Worm (Caenorhabditis elegans) whole organism, L3 larva: ENCODE measurements around the gene fbxa-158.
A peak's percentile ranks its signal among the peaks of the same experiment; 100 is the strongest.
"Not testable (repeated sequence)": the region's sequence is repeated elsewhere in the genome, so short reads cannot be mapped to it uniquely, and the experiment has no call there.

Experiments
- R02D3.7 ChIP-seq: fragments of 150-350 bp; optimal IDR thresholded peaks from 2 replicates; lab custom pipeline; 2014; ENCODE audit warnings: missing biosample characterization, missing genetic modification characterization
- ZK546.5 ChIP-seq: sonication (generic microtip); optimal IDR thresholded peaks from 2 replicates; lab custom pipeline; 2017; ENCODE audit warnings: missing biosample characterization, missing genetic modification characterization
- aly-2 ChIP-seq: fragments of 150-350 bp; optimal IDR thresholded peaks from 2 replicates; lab custom pipeline; 2014; ENCODE audit warnings: missing biosample characterization, missing genetic modification characterization
- ama-1 ChIP-seq: fragments of 150-350 bp; optimal IDR thresholded peaks from 2 replicates; lab custom pipeline; 2018
- ceh-16 ChIP-seq: sonication (generic microtip); optimal IDR thresholded peaks from 2 replicates; lab custom pipeline; 2017; ENCODE audit warnings: missing biosample characterization, missing genetic modification characterization
- ceh-9 ChIP-seq: sonication (generic microtip); optimal IDR thresholded peaks from 2 replicates; lab custom pipeline; 2018; ENCODE audit warnings: missing biosample characterization, missing genetic modification characterization
- daf-12 ChIP-seq: fragments of 150-350 bp; optimal IDR thresholded peaks from 2 replicates; lab custom pipeline; 2014; ENCODE audit warnings: missing biosample characterization, missing genetic modification reagents, missing genetic modification characterization
- egl-5 ChIP-seq: fragments of 150-350 bp; optimal IDR thresholded peaks from 2 replicates; lab custom pipeline; 2017; ENCODE audit warnings: missing biosample characterization, missing genetic modification reagents, missing genetic modification characterization, inconsistent platforms
- elt-2 ChIP-seq: sonication (generic microtip); optimal IDR thresholded peaks from 2 replicates; lab custom pipeline; 2016; ENCODE audit warnings: missing genetic modification reagents, mild to moderate bottlenecking, missing genetic modification characterization, missing compliant biosample characterization
- elt-3 ChIP-seq, 3 experiments: fragments of 150-350 bp in 1 of 3; sonication (generic microtip) in 2 of 3; optimal IDR thresholded peaks; 2 replicates in 2 of 3; 4 replicates in 1 of 3; lab custom pipeline; 2014 to 2017; ENCODE audit warnings: missing biosample characterization in 3 of 3, missing genetic modification characterization in 3 of 3
- eor-1 ChIP-seq, 2 experiments: fragments of 150-350 bp; optimal IDR thresholded peaks; 2 replicates each; lab custom pipeline; 2014 to 2018; ENCODE audit warnings: missing biosample characterization in 2 of 2, missing genetic modification characterization in 2 of 2
- fkh-10 ChIP-seq: sonication (generic microtip); optimal IDR thresholded peaks from 2 replicates; lab custom pipeline; 2017; ENCODE audit warnings: missing biosample characterization, missing genetic modification reagents, missing genetic modification characterization
- fkh-2 ChIP-seq: fragments of 150-350 bp; optimal IDR thresholded peaks from 2 replicates; lab custom pipeline; 2014; ENCODE audit warnings: missing biosample characterization, missing genetic modification reagents, missing genetic modification characterization
- fos-1 ChIP-seq: fragments of 150-350 bp; optimal IDR thresholded peaks from 2 replicates; lab custom pipeline; 2014; ENCODE audit warnings: missing biosample characterization, missing genetic modification characterization
- jun-1 ChIP-seq: fragments of 150-350 bp; optimal IDR thresholded peaks from 2 replicates; lab custom pipeline; 2014; ENCODE audit warnings: missing biosample characterization, missing genetic modification reagents, missing genetic modification characterization
- lin-39 ChIP-seq: fragments of 150-350 bp; optimal IDR thresholded peaks from 2 replicates; lab custom pipeline; 2018; ENCODE audit warnings: missing biosample characterization, missing genetic modification reagents, missing genetic modification characterization
- lsy-12 ChIP-seq: sonication (generic microtip); optimal IDR thresholded peaks from 2 replicates; lab custom pipeline; 2016; ENCODE audit warnings: mild to moderate bottlenecking, missing genetic modification characterization, missing compliant biosample characterization
- mml-1 ChIP-seq: fragments of 150-350 bp; sonication (generic microtip); optimal IDR thresholded peaks from 3 replicates; lab custom pipeline; 2014; ENCODE audit warnings: missing biosample characterization, missing genetic modification characterization
- nfya-1 ChIP-seq: sonication (generic microtip); optimal IDR thresholded peaks from 2 replicates; lab custom pipeline; 2017; ENCODE audit warnings: missing genetic modification characterization, mild to moderate bottlenecking, missing compliant biosample characterization, antibody characterized with exemption, moderate library complexity; ENCODE audit not compliant: insufficient read depth
- nhr-11 ChIP-seq: fragments of 150-350 bp; optimal IDR thresholded peaks from 2 replicates; lab custom pipeline; 2014; ENCODE audit warnings: missing biosample characterization, missing genetic modification characterization
- nhr-12 ChIP-seq: fragments of 150-350 bp; optimal IDR thresholded peaks from 2 replicates; lab custom pipeline; 2014; ENCODE audit warnings: missing biosample characterization, missing genetic modification characterization
- nhr-23 ChIP-seq: fragments of 150-350 bp; optimal IDR thresholded peaks from 2 replicates; lab custom pipeline; 2014; ENCODE audit warnings: missing biosample characterization, missing genetic modification reagents, missing genetic modification characterization
- nhr-25 ChIP-seq: sonication (generic microtip); optimal IDR thresholded peaks from 2 replicates; lab custom pipeline; 2017; ENCODE audit warnings: missing biosample characterization, missing genetic modification characterization
- nhr-28 ChIP-seq: fragments of 150-350 bp; optimal IDR thresholded peaks from 2 replicates; lab custom pipeline; 2014; ENCODE audit warnings: missing biosample characterization, missing genetic modification characterization
- nhr-43 ChIP-seq: sonication (generic microtip); optimal IDR thresholded peaks from 2 replicates; lab custom pipeline; 2016; ENCODE audit warnings: mild to moderate bottlenecking, missing genetic modification characterization, missing compliant biosample characterization; ENCODE audit not compliant: poor library complexity, severe bottlenecking
- nhr-67 ChIP-seq: fragments of 150-350 bp; optimal IDR thresholded peaks from 2 replicates; lab custom pipeline; 2014; ENCODE audit warnings: missing biosample characterization, missing genetic modification characterization
- nhr-76 ChIP-seq: fragments of 150-350 bp; sonication (generic microtip); optimal IDR thresholded peaks from 5 replicates; lab custom pipeline; 2014; ENCODE audit warnings: missing biosample characterization, missing genetic modification characterization
- nhr-77 ChIP-seq: fragments of 150-350 bp; optimal IDR thresholded peaks from 2 replicates; lab custom pipeline; 2014; ENCODE audit warnings: missing biosample characterization, missing genetic modification characterization
- pqm-1 ChIP-seq: fragments of 150-350 bp; optimal IDR thresholded peaks from 2 replicates; lab custom pipeline; 2017; ENCODE audit warnings: missing biosample characterization, missing genetic modification characterization, inconsistent platforms
- sea-2 ChIP-seq: fragments of 150-350 bp; sonication (generic microtip); optimal IDR thresholded peaks from 4 replicates; lab custom pipeline; 2014; ENCODE audit warnings: missing biosample characterization, missing genetic modification reagents, missing genetic modification characterization
- skn-1 ChIP-seq: fragments of 150-350 bp; optimal IDR thresholded peaks from 2 replicates; lab custom pipeline; 2014; ENCODE audit warnings: missing biosample characterization, missing genetic modification characterization
- tbx-2 ChIP-seq: sonication (generic microtip); optimal IDR thresholded peaks from 2 replicates; lab custom pipeline; 2016; ENCODE audit warnings: mild to moderate bottlenecking, missing genetic modification characterization, missing compliant biosample characterization
- unc-39 ChIP-seq: sonication (generic microtip); optimal IDR thresholded peaks from 4 replicates; lab custom pipeline; 2017; ENCODE audit warnings: missing biosample characterization, missing genetic modification characterization
- unc-62 ChIP-seq: fragments of 150-350 bp; sonication (generic microtip); optimal IDR thresholded peaks from 4 replicates; lab custom pipeline; 2014; ENCODE audit warnings: missing biosample characterization, missing genetic modification reagents, missing genetic modification characterization
- zag-1 ChIP-seq: fragments of 150-350 bp; optimal IDR thresholded peaks from 2 replicates; lab custom pipeline; 2014; ENCODE audit warnings: missing biosample characterization, missing genetic modification characterization
- ztf-11 ChIP-seq: fragments of 150-350 bp; optimal IDR thresholded peaks from 2 replicates; lab custom pipeline; 2014; ENCODE audit warnings: missing biosample characterization, missing genetic modification characterization
- ztf-4 ChIP-seq: fragments of 150-350 bp; optimal IDR thresholded peaks from 2 replicates; lab custom pipeline; 2014; ENCODE audit warnings: missing biosample characterization, missing genetic modification characterization

fbxa-158 gene

ce11 chrII:1662881-1663280, 41.8 kb upstream of the fbxa-158 start, which contains the start of gene ZC204.14:
ZC204.14 (minus strand) TSS chrII:1662949.
- TF ChIP-seq ama-1 (lab: Kevin White, UChicago), result no peak
- no peak for TF ChIP-seq egl-5 (tag; lab: Kevin White, UChicago)
- TF ChIP-seq nhr-67, result no peak
- no peak for TF ChIP-seq sea-2
- no peak for TF ChIP-seq tbx-2 (tag; lab: Kevin White, UChicago)
- no peak for TF ChIP-seq unc-62 (GFP tag; lab: Kevin White, UChicago)
- no peak for TF ChIP-seq ceh-9 (tag; lab: Kevin White, UChicago)
- TF ChIP-seq nfya-1 (tag; lab: Kevin White, UChicago), result no peak
- TF ChIP-seq R02D3.7 (tag; lab: Kevin White, UChicago), result no peak
- no peak for TF ChIP-seq fkh-2 (tag; lab: Kevin White, UChicago)
- TF ChIP-seq nhr-25 (tag; lab: Kevin White, UChicago), result no peak
- TF ChIP-seq nhr-43 (tag; lab: Kevin White, UChicago), result no peak
- TF ChIP-seq lin-39 (tag; lab: Kevin White, UChicago), result no peak
- TF ChIP-seq ZK546.5 (tag; lab: Kevin White, UChicago), result no peak
- no peak for TF ChIP-seq lsy-12 (tag; lab: Kevin White, UChicago)
- no peak for TF ChIP-seq elt-2
- TF ChIP-seq nhr-23 (tag; lab: Kevin White, UChicago), result no peak
- TF ChIP-seq ztf-11 (tag; lab: Kevin White, UChicago), result no peak
- TF ChIP-seq jun-1 (tag; lab: Kevin White, UChicago), result no peak
- no peak for TF ChIP-seq ceh-16 (tag; lab: Kevin White, UChicago)
- TF ChIP-seq, all 47 proteins: peak for 0

ce11 chrII:1660888-1661287, 39.8 kb upstream of the fbxa-158 start, which contains the start of gene ZC204.13:
ZC204.13 (minus strand) TSS chrII:1660988.
- TF ChIP-seq ceh-16 (tag; lab: Kevin White, UChicago); skn-1; ceh-9 (tag; lab: Kevin White, UChicago): not testable (repeated sequence)

- TF ChIP-seq pqm-1 (tag; lab: Kevin White, UChicago), result peak; percentile 31
- peak; percentile 84 for TF ChIP-seq elt-2
Measured at ce11 chrII:1659729-1660128, 38.6 kb upstream of the fbxa-158 start.

- TF ChIP-seq mml-1 (tag; lab: Kevin White, UChicago) (no peak), nhr-12 (tag; lab: Kevin White, UChicago) (no peak), lsy-12 (tag; lab: Kevin White, UChicago) (no peak), ceh-16 (tag; lab: Kevin White, UChicago) (no peak), ceh-9 (tag; lab: Kevin White, UChicago) (no peak), unc-39 (no peak), eor-1 (tag; optimal IDR thresholded peaks at IDR 0.05; lab: Kevin White, UChicago) (no peak), fos-1 (no peak), ztf-11 (tag; lab: Kevin White, UChicago) (no peak), nhr-76 (tag; lab: Kevin White, UChicago) (no peak), ztf-4 (tag; lab: Kevin White, UChicago) (no peak), elt-2 (no peak), nhr-43 (tag; lab: Kevin White, UChicago) (no peak), nhr-11 (tag; lab: Kevin White, UChicago) (no peak), fkh-10 (GFP tag; lab: Kevin White, UChicago) (no peak)
- TF ChIP-seq, all 47 proteins: peak for 0
Measured at ce11 chrII:1657202-1657601, 36.1 kb upstream of the fbxa-158 start, which contains the start of gene ZC204.12. ZC204.12 (minus strand) TSS chrII:1657302.

ce11 chrII:1654917-1655316, 33.8 kb upstream of the fbxa-158 start, which contains the start of gene btb-12:
btb-12 (plus strand) TSS chrII:1655217.
- TF ChIP-seq nhr-43 (tag; lab: Kevin White, UChicago), result no peak
- no peak for TF ChIP-seq fkh-10 (GFP tag; lab: Kevin White, UChicago)

- TF ChIP-seq zag-1 (tag; lab: Kevin White, UChicago), result no peak
- no peak for TF ChIP-seq daf-12
- no peak for TF ChIP-seq elt-3 (tag; optimal IDR thresholded peaks at IDR 0.05; lab: Kevin White, UChicago)
- TF ChIP-seq nhr-25 (tag; lab: Kevin White, UChicago), result no peak
- TF ChIP-seq R02D3.7 (tag; lab: Kevin White, UChicago), result no peak
- TF ChIP-seq aly-2, result no peak
- TF ChIP-seq lsy-12 (tag; lab: Kevin White, UChicago), result no peak
- TF ChIP-seq unc-39, result no peak
- TF ChIP-seq nhr-12 (tag; lab: Kevin White, UChicago), result no peak
- TF ChIP-seq nhr-77 (tag; lab: Kevin White, UChicago), result no peak
- no peak for TF ChIP-seq nhr-28
- TF ChIP-seq nhr-11 (tag; lab: Kevin White, UChicago), result no peak
- TF ChIP-seq egl-5 (tag; lab: Kevin White, UChicago), result no peak
- no peak for TF ChIP-seq ztf-11 (tag; lab: Kevin White, UChicago)
Measured at ce11 chrII:1653397-1653796, 32.3 kb upstream of the fbxa-158 start, which contains the start of gene fbxb-15. fbxb-15 (minus strand) TSS chrII:1653497.
